Fruit fly (Drosophila melanogaster): Measurements from ENCODE around the gene jvl.
A peak's percentile ranks its signal among the peaks of the same experiment; 100 is the strongest.

The jvl gene

dm6 chr3R:14740658-14741191, 657 bp upstream of the jvl start (continued):
- TF ChIP-seq net (GFP tag; optimal IDR thresholded peaks at IDR 0.05) = peak; percentile 42
- peak; percentile 40 for TF ChIP-seq achi (GFP tag; optimal IDR thresholded peaks at IDR 0.05)
- no peak for TF ChIP-seq Blimp-1 (GFP tag; optimal IDR thresholded peaks at IDR 0.05)
- peak; percentile 77 for TF ChIP-seq CG6163 (GFP tag; IDR thresholded peaks at IDR 0.05)
- TF ChIP-seq vri (GFP tag; optimal IDR thresholded peaks at IDR 0.05) = peak; percentile 68
- TF ChIP-seq CG9139 (GFP tag; optimal IDR thresholded peaks at IDR 0.05) = peak; percentile 65
- peak; percentile 37 for TF ChIP-seq CG32006 (GFP tag; optimal IDR thresholded peaks at IDR 0.05)
- TF ChIP-seq svp (GFP tag) = peak; percentile 88
- no peak for TF ChIP-seq CG11902 (GFP tag; optimal IDR thresholded peaks at IDR 0.05)

- TF ChIP-seq Blimp-1 (GFP tag; optimal IDR thresholded peaks at IDR 0.05) = no peak
- TF ChIP-seq CG11294 (GFP tag; IDR thresholded peaks at IDR 0.05) = no peak
- no peak for TF ChIP-seq Hr38 (GFP tag; optimal IDR thresholded peaks at IDR 0.05)
- TF ChIP-seq Hr39 (GFP tag; optimal IDR thresholded peaks at IDR 0.05) = no peak
- peak; percentile 31 for TF ChIP-seq svp (GFP tag)
- no peak for TF ChIP-seq pdm3 (GFP tag; optimal IDR thresholded peaks at IDR 0.05)
- no peak for TF ChIP-seq CG1621 (tag; optimal IDR thresholded peaks at IDR 0.05)
- TF ChIP-seq esn (GFP tag; optimal IDR thresholded peaks at IDR 0.05) = no peak
- TF ChIP-seq fkh (GFP tag; optimal IDR thresholded peaks at IDR 0.05) = peak; percentile 3
- no peak for TF ChIP-seq CG10669 (GFP tag; optimal IDR thresholded peaks at IDR 0.05)
- TF ChIP-seq ss (GFP tag; optimal IDR thresholded peaks at IDR 0.05) = peak in 1 of 2 experiments; percentile 1
- 0 out of 3 replicates have a peak, but pooled peaks have one; percentile 15 for TF ChIP-seq CG8119 (GFP tag; IDR thresholded peaks at IDR 0.05)
Measured at dm6 chr3R:14742064-14742463, 682 bp downstream of the jvl start.

dm6 chr3R:14742928-14743327, 1.5 kb downstream of the jvl start:
- TF ChIP-seq Eip75B (GFP tag; optimal IDR thresholded peaks at IDR 0.05) (peak; percentile 83), CG3032 (tag; optimal IDR thresholded peaks at IDR 0.05) (peak; percentile 69), Eip78C (GFP tag) (peak; percentile 95), achi (GFP tag; optimal IDR thresholded peaks at IDR 0.05) (peak; percentile 77), Eip93F (GFP tag; optimal IDR thresholded peaks at IDR 0.05) (peak; percentile 9), CG16779 (tag; optimal IDR thresholded peaks at IDR 0.05) (peak; percentile 8), CG31627 (GFP tag; optimal IDR thresholded peaks at IDR 0.05) (peak; percentile 66), esn (GFP tag; optimal IDR thresholded peaks at IDR 0.05) (peak; percentile 78), CG34406 (GFP tag; optimal IDR thresholded peaks at IDR 0.05) (peak; percentile 41), Smox (GFP tag; optimal IDR thresholded peaks at IDR 0.05) (peak; percentile 67), salr (GFP tag; optimal IDR thresholded peaks at IDR 0.05) (peak; percentile 25 to 35), fkh (GFP tag; optimal IDR thresholded peaks at IDR 0.05) (no peak), CG6792 (GFP tag; optimal IDR thresholded peaks at IDR 0.05) (peak; percentile 53), CG3919 (GFP tag; optimal IDR thresholded peaks at IDR 0.05) (peak; percentile 63), dac (GFP tag; optimal IDR thresholded peaks at IDR 0.05) (no peak), eg (GFP tag; IDR thresholded peaks at IDR 0.05) (peak; percentile 83), CG8119 (GFP tag; IDR thresholded peaks at IDR 0.05) (peak; percentile 75), Gug (GFP tag; IDR thresholded peaks at IDR 0.05) (peak; percentile 66), CG7368 (GFP tag; optimal IDR thresholded peaks at IDR 0.05) (peak; percentile 38), Hr39 (GFP tag; optimal IDR thresholded peaks at IDR 0.05) (peak; percentile 64), CG11762 (GFP tag; optimal IDR thresholded peaks at IDR 0.05; ENCODE audit: insufficient read depth) (peak; percentile 46), Sox102F (GFP tag; optimal IDR thresholded peaks at IDR 0.05) (peak; percentile 69), fd85E (GFP tag; optimal IDR thresholded peaks at IDR 0.05) (no peak), Hr4 (GFP tag; optimal IDR thresholded peaks at IDR 0.05) (peak; percentile 71), vri (GFP tag; optimal IDR thresholded peaks at IDR 0.05) (peak; percentile 14), Sox15 (GFP tag; optimal IDR thresholded peaks at IDR 0.05) (peak; percentile 38), CG1621 (tag; optimal IDR thresholded peaks at IDR 0.05) (peak; percentile 53), acj6 (GFP tag; optimal IDR thresholded peaks at IDR 0.05) (peak; percentile 78), Met (GFP tag; optimal IDR thresholded peaks at IDR 0.05) (peak; percentile 71), cyc (GFP tag; optimal IDR thresholded peaks at IDR 0.05) (peak; percentile 62), Ets21C (GFP tag; optimal IDR thresholded peaks at IDR 0.05) (peak; percentile 48), CG8632 (GFP tag; optimal IDR thresholded peaks at IDR 0.05) (peak; percentile 51), CG6276 (GFP tag; optimal IDR thresholded peaks at IDR 0.05) (peak; percentile 25), lz (GFP tag; optimal IDR thresholded peaks at IDR 0.05) (peak; percentile 66), dsx (GFP tag; optimal IDR thresholded peaks at IDR 0.05; ENCODE audit: poor library complexity, severe bottlenecking) (peak; percentile 80), ss (GFP tag; optimal IDR thresholded peaks at IDR 0.05) (peak; percentile 26 to 79)

Measured in whole organism, prepupa.